Fruit fly (Drosophila melanogaster): Measurements from ENCODE around the gene CG34265.

The CG34265 gene

DNA sequence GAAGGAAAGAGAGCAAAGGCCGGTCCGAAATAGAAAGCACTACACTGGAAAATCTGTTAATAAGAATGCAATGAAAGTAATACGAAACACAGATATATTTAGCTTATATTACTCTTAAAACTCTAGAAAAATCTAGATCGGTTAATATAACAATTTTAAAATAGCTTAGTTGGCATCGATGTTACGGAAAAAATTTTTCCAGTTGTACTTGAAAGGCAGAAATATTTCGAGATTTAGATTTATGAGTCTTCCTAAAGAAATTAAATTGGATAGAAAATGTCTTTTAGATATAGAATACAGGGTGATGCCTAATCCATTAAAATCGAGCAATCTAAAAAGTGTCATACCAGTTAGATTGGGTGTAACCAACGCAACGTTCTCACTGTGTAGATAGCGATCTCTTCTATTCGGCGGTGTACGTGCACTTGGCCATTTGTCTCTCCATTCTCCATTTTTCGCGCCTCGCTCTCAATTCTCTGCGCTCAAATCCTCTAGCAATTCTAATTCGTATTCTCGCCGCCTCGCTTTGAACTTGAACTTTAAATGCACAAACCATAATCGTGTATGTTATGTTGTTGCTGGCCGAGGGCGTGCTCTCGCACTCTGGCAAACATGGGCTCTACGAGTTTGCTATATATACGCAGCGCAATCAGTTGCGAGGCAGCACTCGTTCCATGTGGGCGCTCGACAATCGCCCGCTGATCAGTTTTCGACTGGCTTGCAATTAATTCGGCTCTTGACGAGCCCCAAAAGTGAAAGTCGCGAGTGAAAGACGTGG, 18.1 kb upstream of the CG34265 start:
- TF ChIP-seq usp (GFP tag; optimal IDR thresholded peaks at IDR 0.05) = no peak

DNA sequence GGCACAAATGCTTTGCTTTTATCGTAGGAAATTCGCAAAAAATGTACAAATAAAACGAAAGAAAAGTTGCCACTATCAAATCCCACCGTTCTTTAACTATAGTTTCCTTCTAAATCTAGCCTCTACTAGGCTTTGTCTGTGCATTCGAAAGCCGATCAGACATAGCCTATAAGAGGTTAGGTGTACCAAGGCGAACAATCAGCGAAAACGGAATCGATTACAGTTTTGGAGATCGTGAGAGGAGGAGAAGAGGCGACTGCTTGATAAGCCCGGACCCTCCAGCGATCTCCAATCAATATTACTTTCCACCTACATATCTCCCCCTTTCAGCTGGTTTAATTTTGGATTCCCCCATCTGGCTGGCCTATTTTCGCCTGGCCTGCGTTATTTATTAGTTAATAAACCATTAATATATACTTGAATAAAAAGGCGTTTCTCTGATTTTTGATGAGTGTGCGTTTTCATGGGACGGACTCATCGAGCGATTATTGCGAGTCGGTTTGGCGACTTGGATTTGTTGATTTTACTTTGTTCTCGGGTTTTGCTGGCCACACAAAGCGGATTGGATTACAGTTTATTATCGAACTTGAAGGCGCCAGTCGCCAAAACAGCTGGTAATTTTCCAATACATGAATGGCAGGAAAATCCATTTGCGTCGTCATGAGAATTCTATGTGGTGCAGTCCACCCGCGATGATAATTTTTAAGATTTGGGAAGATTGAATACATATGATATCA, 17.2 kb upstream of the CG34265 start:
- TF ChIP-seq usp (GFP tag; optimal IDR thresholded peaks at IDR 0.05) (no peak), EcR (GFP tag; optimal IDR thresholded peaks at IDR 0.05) (no peak), Dll (optimal IDR thresholded peaks at IDR 0.05) (no peak), pan (optimal IDR thresholded peaks at IDR 0.05) (no peak), CG8478 (optimal IDR thresholded peaks at IDR 0.05) (no peak), psq (optimal IDR thresholded peaks at IDR 0.05) (no peak)

DNA sequence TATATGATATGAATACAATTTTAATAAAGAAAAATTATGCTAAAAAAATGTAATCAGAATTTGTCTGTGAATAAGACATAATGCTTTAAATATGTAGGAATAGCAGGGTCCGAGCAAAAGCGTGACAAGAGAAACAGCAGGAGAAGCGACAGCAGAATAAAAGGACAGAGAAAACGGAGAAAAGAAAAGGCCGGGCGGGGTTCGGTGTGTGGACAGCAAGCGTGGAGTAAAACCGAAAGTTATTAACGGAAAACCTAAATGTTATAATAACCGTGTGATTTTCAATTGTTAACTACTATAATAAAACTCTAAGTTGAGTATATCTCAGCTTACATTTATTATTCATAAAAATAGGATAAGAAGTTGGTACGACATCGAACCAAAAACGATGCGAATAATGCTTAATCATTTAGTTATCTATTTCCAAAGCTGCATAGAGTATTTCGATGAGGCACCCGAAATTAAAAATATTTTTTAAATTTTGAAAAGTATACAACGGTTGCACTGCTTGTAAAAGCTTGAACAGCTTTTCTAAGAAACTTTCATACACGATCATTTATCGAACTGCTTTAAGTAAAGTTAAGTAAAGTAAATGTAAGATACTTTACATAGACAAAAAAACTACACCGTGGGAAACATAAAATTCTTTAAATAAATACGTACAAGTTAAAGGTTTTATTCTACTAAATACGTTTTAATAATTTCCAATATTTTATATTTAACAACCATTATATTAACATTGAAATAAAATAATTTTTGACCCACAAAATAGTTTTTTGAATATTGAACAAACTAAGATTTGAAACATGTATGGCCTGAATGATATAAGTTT, 16.4 kb upstream of the CG34265 start:
- TF ChIP-seq EcR (GFP tag; optimal IDR thresholded peaks at IDR 0.05) (no peak), Dll (optimal IDR thresholded peaks at IDR 0.05) (no peak), psq (optimal IDR thresholded peaks at IDR 0.05) (no peak), pan (optimal IDR thresholded peaks at IDR 0.05) (no peak), usp (GFP tag; optimal IDR thresholded peaks at IDR 0.05) (no peak), CG8478 (optimal IDR thresholded peaks at IDR 0.05) (no peak)

DNA sequence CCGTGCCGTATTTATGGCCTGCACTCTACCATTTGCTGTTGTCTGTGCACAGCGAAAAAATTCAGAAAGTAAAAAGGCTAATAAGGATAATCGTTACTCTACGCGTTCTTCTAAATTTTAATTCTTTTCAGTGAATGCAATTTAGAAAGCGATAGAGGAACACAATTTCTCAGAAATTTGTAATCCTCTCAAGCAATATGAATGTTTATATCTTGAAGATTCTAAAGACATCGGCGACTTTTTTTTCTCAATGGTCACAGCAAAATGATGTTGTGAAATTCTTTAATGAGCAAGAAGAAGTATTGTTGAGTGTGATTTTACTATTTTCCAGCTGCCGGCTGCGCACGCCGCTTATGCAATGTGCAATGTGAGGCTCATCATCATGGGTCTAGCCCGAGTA, 15.4 kb upstream of the CG34265 start:
- TF ChIP-seq usp (GFP tag; optimal IDR thresholded peaks at IDR 0.05) = no peak
- TF ChIP-seq CG8478 (optimal IDR thresholded peaks at IDR 0.05) = no peak
- no peak for TF ChIP-seq pan (optimal IDR thresholded peaks at IDR 0.05)
- no peak for TF ChIP-seq psq (optimal IDR thresholded peaks at IDR 0.05)
- TF ChIP-seq EcR (GFP tag; optimal IDR thresholded peaks at IDR 0.05) = no peak
- no peak for TF ChIP-seq Dll (optimal IDR thresholded peaks at IDR 0.05)

DNA sequence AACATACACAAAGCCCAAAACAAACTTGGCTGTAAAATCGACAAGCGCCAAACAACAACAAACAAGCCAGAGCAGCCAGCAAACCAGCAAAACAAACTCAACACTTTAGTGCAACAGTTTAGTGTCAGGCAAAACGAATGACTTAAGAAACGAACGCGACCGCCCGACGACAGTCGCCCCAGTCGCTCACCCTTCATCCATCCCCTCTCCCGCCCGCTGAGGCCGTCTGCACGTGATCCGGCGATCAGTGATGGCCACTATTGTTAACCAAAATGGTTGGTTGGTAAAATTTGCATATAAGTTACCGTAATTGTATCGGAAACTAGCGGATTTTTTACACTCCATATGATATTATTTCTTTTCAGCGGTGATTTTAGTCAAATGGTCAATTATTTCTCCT, 14.6 kb upstream of the CG34265 start:
- TF ChIP-seq usp (GFP tag; optimal IDR thresholded peaks at IDR 0.05) (no peak), Dll (optimal IDR thresholded peaks at IDR 0.05) (no peak), CG8478 (optimal IDR thresholded peaks at IDR 0.05) (no peak), psq (optimal IDR thresholded peaks at IDR 0.05) (no peak), EcR (GFP tag; optimal IDR thresholded peaks at IDR 0.05) (no peak), pan (optimal IDR thresholded peaks at IDR 0.05) (no peak)

DNA sequence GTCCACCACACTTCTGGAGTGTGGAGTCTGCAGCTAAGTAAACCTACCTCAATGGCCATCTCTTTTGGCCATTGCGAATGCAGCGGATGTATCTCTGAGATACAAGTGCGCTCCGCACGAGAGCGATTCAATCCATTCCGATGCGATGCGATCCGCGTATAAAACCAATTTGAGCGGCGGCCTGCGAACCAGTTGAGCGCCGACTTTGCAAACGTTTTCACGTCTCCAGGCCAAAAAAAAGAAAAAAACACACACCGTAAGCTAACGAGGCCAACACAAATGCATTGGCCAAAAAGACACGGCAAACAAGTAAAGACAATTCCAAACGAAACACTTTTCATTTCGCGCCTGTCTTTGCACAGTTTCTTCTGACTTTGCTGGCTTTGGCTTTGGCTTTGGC, 10.6 kb upstream of the CG34265 start, which contains the start of gene ckd:
ckd (plus strand) TSS at position 189 of the 400 bp plus-strand sequence.
- no peak for TF ChIP-seq Dll (optimal IDR thresholded peaks at IDR 0.05)
- no peak for TF ChIP-seq pan (optimal IDR thresholded peaks at IDR 0.05)
- TF ChIP-seq CG8478 (optimal IDR thresholded peaks at IDR 0.05) = no peak
- no peak for TF ChIP-seq EcR (GFP tag; optimal IDR thresholded peaks at IDR 0.05)
- TF ChIP-seq usp (GFP tag; optimal IDR thresholded peaks at IDR 0.05) = no peak
- no peak for TF ChIP-seq psq (optimal IDR thresholded peaks at IDR 0.05)

DNA sequence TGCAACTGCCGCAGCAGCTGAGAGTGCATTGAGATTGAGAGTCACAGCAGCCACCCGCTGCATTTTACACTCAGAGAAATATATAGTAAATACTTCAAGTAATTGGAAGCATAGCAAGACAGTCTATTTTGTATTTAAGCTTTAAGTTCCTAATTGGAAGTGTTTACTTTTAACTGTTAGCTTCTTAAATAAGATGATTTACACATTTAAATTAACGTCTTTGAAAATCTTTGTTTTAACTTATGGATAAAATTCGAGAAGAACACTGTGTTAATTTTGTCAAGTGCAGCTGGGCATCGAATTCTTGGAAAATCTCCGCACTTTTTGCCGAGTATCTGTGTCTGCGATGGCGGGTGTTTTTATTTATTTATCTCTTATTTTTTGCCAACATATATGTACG, 8.6 kb upstream of the CG34265 start:
- TF ChIP-seq pan (optimal IDR thresholded peaks at IDR 0.05) = no peak
- TF ChIP-seq psq (optimal IDR thresholded peaks at IDR 0.05) = no peak
- TF ChIP-seq CG8478 (optimal IDR thresholded peaks at IDR 0.05) = no peak
- no peak for TF ChIP-seq EcR (GFP tag; optimal IDR thresholded peaks at IDR 0.05)
- no peak for TF ChIP-seq Dll (optimal IDR thresholded peaks at IDR 0.05)

DNA sequence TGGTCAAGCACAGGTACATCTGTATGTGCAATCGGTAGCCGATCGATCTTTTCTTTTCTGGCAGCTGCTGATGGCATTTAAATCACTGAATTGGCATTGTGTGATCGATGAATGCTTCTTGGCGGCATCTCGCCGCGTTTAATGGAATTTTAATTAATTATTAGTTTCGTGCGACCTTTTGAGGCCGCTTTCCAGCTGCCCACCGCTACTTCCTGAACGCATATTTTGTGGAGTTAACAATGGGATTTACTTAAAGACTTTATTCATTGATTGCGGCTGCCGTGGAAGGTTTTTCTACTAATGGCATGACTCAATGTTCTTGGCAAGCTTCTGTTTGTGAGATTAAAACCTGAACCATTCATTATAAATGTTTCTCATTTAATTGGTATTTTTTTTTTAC, 6.6 kb upstream of the CG34265 start:
- TF ChIP-seq Dll (optimal IDR thresholded peaks at IDR 0.05) = no peak
- TF ChIP-seq psq (optimal IDR thresholded peaks at IDR 0.05) = no peak
- TF ChIP-seq usp (GFP tag; optimal IDR thresholded peaks at IDR 0.05) = no peak
- no peak for TF ChIP-seq CG8478 (optimal IDR thresholded peaks at IDR 0.05)
- TF ChIP-seq EcR (GFP tag; optimal IDR thresholded peaks at IDR 0.05) = no peak
- no peak for TF ChIP-seq pan (optimal IDR thresholded peaks at IDR 0.05)

DNA sequence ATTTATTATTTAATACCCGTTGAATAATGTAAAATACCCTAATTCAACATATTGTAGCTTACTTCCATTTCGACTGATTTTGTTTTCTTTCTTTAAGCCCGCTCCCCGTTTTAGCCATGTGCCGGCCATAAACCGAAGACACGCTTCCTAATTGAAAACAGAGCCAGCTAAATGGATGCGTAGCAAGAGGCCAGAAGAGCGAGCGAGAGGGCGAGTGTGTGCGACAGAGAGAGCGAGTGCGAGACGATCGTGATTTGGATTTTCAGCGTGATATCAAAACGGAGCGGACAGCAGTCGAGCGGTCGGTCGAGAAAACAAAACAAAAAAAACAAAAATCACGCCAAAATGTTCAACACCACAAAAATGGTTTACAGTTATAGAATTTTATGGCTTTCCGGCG, 2.0 kb upstream of the CG34265 start:
- TF ChIP-seq EcR (GFP tag; optimal IDR thresholded peaks at IDR 0.05) (no peak), usp (GFP tag; optimal IDR thresholded peaks at IDR 0.05) (no peak), psq (optimal IDR thresholded peaks at IDR 0.05) (no peak), CG8478 (optimal IDR thresholded peaks at IDR 0.05) (no peak), Dll (optimal IDR thresholded peaks at IDR 0.05) (no peak), pan (optimal IDR thresholded peaks at IDR 0.05) (no peak)

DNA sequence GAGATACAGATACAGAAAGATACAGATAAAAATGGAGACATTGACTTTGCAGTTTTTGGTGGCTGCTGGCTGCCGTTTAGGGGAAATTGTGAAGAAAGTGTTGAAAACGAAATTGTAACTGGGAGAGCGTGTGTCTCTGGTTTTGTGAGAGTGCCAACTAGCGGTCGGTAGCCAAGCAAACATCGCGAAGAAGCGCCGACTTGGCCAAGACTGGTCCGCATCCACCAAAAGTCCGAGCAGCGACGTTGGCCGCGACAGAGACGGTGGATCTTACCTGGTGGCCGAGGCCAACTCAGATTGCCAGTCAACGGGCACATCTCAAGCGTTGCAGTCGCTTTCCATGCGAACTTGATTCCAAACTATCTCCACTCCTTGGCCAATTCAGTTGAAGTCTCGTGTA, 2.5 kb downstream of the CG34265 start, which contains the start of gene CG14960:
CG14960 (plus strand) TSS at position 301 of the 400 bp plus-strand sequence.
- TF ChIP-seq psq (optimal IDR thresholded peaks at IDR 0.05) (no peak), Dll (optimal IDR thresholded peaks at IDR 0.05) (no peak), CG8478 (optimal IDR thresholded peaks at IDR 0.05) (no peak), pan (optimal IDR thresholded peaks at IDR 0.05) (no peak)

DNA sequence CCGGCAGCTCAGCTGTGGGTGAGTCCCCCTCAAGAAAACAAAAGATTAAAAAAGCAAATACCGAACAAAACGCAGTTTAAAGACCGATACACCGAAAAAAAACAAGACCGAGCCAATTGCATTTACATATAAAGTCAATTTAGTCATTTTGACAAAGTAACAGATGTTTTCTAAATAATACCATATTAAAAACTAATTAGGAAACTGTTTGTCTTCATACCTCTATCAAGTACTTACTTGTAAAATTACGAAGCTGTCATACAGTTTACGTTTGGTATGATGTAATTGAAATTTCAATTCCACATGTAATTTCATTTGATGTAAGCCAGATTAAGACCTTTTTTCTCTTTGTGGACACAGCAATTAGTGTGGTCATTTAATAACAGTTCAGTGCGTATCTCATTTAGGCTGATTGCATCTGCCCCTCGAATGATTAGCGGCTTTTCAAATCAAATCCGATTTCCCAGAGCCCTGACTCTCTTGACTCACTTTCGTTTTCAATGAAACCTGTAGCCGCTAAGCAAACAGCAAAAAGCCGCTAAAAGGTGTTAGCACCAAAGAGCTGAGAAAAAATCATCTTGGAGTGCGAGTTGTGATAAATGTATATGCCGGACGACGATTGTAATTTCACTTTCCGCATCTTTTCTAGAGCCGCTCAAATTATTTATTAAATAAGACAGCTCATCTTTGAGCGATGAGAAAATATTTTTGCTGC, 6.4 kb downstream of the CG34265 start:
- TF ChIP-seq Dll (optimal IDR thresholded peaks at IDR 0.05) (no peak), CG8478 (optimal IDR thresholded peaks at IDR 0.05) (no peak), EcR (GFP tag; optimal IDR thresholded peaks at IDR 0.05) (no peak), pan (optimal IDR thresholded peaks at IDR 0.05) (no peak), psq (optimal IDR thresholded peaks at IDR 0.05) (no peak), usp (GFP tag; optimal IDR thresholded peaks at IDR 0.05) (no peak)
